Worm (Caenorhabditis elegans): Measurements from ENCODE around the gene sth-1.

sth-1 gene

ce11 chrV:8099306-8099705 is 47.4 kb downstream of the sth-1 start, which contains the start of gene sdz-23:
sdz-23 (plus strand) TSS chrV:8099606.
- TF ChIP-seq lin-11 (tag; optimal IDR thresholded peaks at IDR 0.05) (no peak), rnt-1 (tag; optimal IDR thresholded peaks at IDR 0.05) (no peak), ceh-22 (tag; optimal IDR thresholded peaks at IDR 0.05) (no peak)

- TF ChIP-seq F13H6.1 (tag; optimal IDR thresholded peaks at IDR 0.05) (no peak), tbx-2 (tag; optimal IDR thresholded peaks at IDR 0.05) (no peak), hlh-30 (tag; optimal IDR thresholded peaks at IDR 0.05; ENCODE audit: insufficient read depth) (no peak), npax-4 (tag; optimal IDR thresholded peaks at IDR 0.05) (no peak), dve-1 (tag; optimal IDR thresholded peaks at IDR 0.05) (no peak), pha-4 (tag; optimal IDR thresholded peaks at IDR 0.05) (no peak), ceh-22 (tag; optimal IDR thresholded peaks at IDR 0.05) (no peak)
These were observed 51.0 kb downstream of the sth-1 start, which contains the start of gene str-90 for ce11 chrV:8102960-8103359. str-90 (plus strand) TSS chrV:8103260.

Data from whole organism, late embryonic.